Worm (Caenorhabditis elegans) whole organism, late embryonic: ENCODE measurements around the gene Y45G5AM.7.
A peak's percentile ranks its signal among the peaks of the same experiment; 100 is the strongest.
"Not testable (repeated sequence)": the region's sequence is repeated elsewhere in the genome, so short reads cannot be mapped to it uniquely, and the experiment has no call there.

Source experiments
- C08G9.2 ChIP-seq: sonication (generic microtip); optimal IDR thresholded peaks from 2 replicates; lab custom pipeline; 2016; ENCODE audit warnings: mild to moderate bottlenecking, missing genetic modification characterization, moderate library complexity, missing compliant biosample characterization
- C38D4.7 ChIP-seq: fragments of 200-800 bp; sonication (Bioruptor generic); optimal IDR thresholded peaks from 2 replicates; lab custom pipeline; 2018; ENCODE audit warnings: mild to moderate bottlenecking, missing genetic modification characterization, moderate library complexity, missing compliant biosample characterization
- F13H6.1 ChIP-seq: sonication (generic microtip); optimal IDR thresholded peaks from 2 replicates; lab custom pipeline; 2016; ENCODE audit warnings: missing genetic modification characterization, missing compliant biosample characterization
- K02D7.2 ChIP-seq: sonication (generic microtip); optimal IDR thresholded peaks from 2 replicates; lab custom pipeline; 2017; ENCODE audit warnings: mild to moderate bottlenecking, missing genetic modification characterization, missing compliant biosample characterization
- ceh-14 ChIP-seq: sonication (generic microtip); optimal IDR thresholded peaks from 2 replicates; lab custom pipeline; 2016; ENCODE audit warnings: missing genotype, missing genetic modification characterization, missing compliant biosample characterization
- ceh-19 ChIP-seq: fragments of 200-800 bp; sonication (Bioruptor generic); optimal IDR thresholded peaks from 2 replicates; lab custom pipeline; 2018; ENCODE audit warnings: mild to moderate bottlenecking, missing genetic modification characterization, missing compliant biosample characterization
- ceh-24 ChIP-seq: sonication (generic microtip); optimal IDR thresholded peaks from 2 replicates; lab custom pipeline; 2016; ENCODE audit warnings: mild to moderate bottlenecking, missing genetic modification characterization, missing compliant biosample characterization
- ceh-34 ChIP-seq: sonication (generic microtip); optimal IDR thresholded peaks from 2 replicates; lab custom pipeline; 2016; ENCODE audit warnings: mild to moderate bottlenecking, missing genetic modification characterization, missing compliant biosample characterization
- ceh-6 ChIP-seq: fragments of 200-800 bp; sonication (Bioruptor generic); optimal IDR thresholded peaks from 2 replicates; lab custom pipeline; 2018; ENCODE audit warnings: mild to moderate bottlenecking, missing genetic modification characterization, missing compliant biosample characterization
- che-1 ChIP-seq: sonication (generic microtip); optimal IDR thresholded peaks from 2 replicates; lab custom pipeline; 2016; ENCODE audit warnings: mild to moderate bottlenecking, missing genetic modification characterization, missing compliant biosample characterization
- dmd-4 ChIP-seq: sonication (generic microtip); optimal IDR thresholded peaks from 2 replicates; lab custom pipeline; 2016; ENCODE audit warnings: borderline replicate concordance, missing genetic modification characterization, missing compliant biosample characterization
- ets-4 ChIP-seq: sonication (generic microtip); optimal IDR thresholded peaks from 2 replicates; lab custom pipeline; 2016; ENCODE audit warnings: missing genetic modification characterization, missing compliant biosample characterization
- fax-1 ChIP-seq: sonication (generic microtip); optimal IDR thresholded peaks from 2 replicates; lab custom pipeline; 2016; ENCODE audit warnings: missing genotype, missing genetic modification characterization, missing compliant biosample characterization
- fkh-6 ChIP-seq: sonication (generic microtip); optimal IDR thresholded peaks from 2 replicates; lab custom pipeline; 2016; ENCODE audit warnings: missing genetic modification characterization, missing compliant biosample characterization
- hlh-30 ChIP-seq: sonication (generic microtip); optimal IDR thresholded peaks from 2 replicates; lab custom pipeline; 2017; ENCODE audit warnings: antibody characterized with exemption, missing genetic modification characterization, missing compliant biosample characterization; ENCODE audit not compliant: insufficient read depth
- hlh-6 ChIP-seq: sonication (generic microtip); optimal IDR thresholded peaks from 2 replicates; lab custom pipeline; 2016; ENCODE audit warnings: missing genotype, missing genetic modification characterization, missing compliant biosample characterization
- lim-6 ChIP-seq: sonication (generic microtip); optimal IDR thresholded peaks from 2 replicates; lab custom pipeline; 2016; ENCODE audit warnings: missing genetic modification characterization, missing compliant biosample characterization
- madf-2 ChIP-seq: sonication (generic microtip); optimal IDR thresholded peaks from 2 replicates; lab custom pipeline; 2017; ENCODE audit warnings: missing genetic modification characterization, missing compliant biosample characterization
- pax-1 ChIP-seq: fragments of 150-350 bp; optimal IDR thresholded peaks from 2 replicates; lab custom pipeline; 2014; ENCODE audit warnings: missing biosample characterization, missing genetic modification characterization
- pha-2 ChIP-seq: sonication (generic microtip); optimal IDR thresholded peaks from 2 replicates; lab custom pipeline; 2017; ENCODE audit warnings: mild to moderate bottlenecking, missing genetic modification characterization, missing compliant biosample characterization
- rnt-1 ChIP-seq: sonication (generic microtip); optimal IDR thresholded peaks from 2 replicates; lab custom pipeline; 2016; ENCODE audit warnings: missing genetic modification characterization, missing compliant biosample characterization
- sox-2 ChIP-seq: fragments of 200-800 bp; sonication (Bioruptor generic); IDR thresholded peaks from 2 replicates; pipeline ENCODE4 v1.3.6; 2022; ENCODE audit warnings: missing genetic modification reagents, missing genetic modification characterization, missing compliant biosample characterization
- sox-4 ChIP-seq: sonication (generic microtip); optimal IDR thresholded peaks from 2 replicates; lab custom pipeline; 2017; ENCODE audit warnings: mild to moderate bottlenecking, missing genetic modification characterization, inconsistent platforms, missing compliant biosample characterization
- tbx-7 ChIP-seq: sonication (generic microtip); optimal IDR thresholded peaks from 2 replicates; lab custom pipeline; 2016; ENCODE audit warnings: missing genotype, missing genetic modification characterization, missing compliant biosample characterization
- ttx-3 ChIP-seq: sonication (generic microtip); optimal IDR thresholded peaks from 2 replicates; lab custom pipeline; 2016; ENCODE audit warnings: missing genetic modification reagents, missing genetic modification characterization, missing compliant biosample characterization
- unc-3 ChIP-seq, 2 experiments: fragments of 200-800 bp in 1 of 2; sonication (Bioruptor generic) in 1 of 2; sonication (generic microtip) in 1 of 2; conservative IDR thresholded peaks in 1 of 2; optimal IDR thresholded peaks in 1 of 2; 2 replicates each; pipeline versions ENCODE4 v1.3.6 to Lab custom; 2016 to 2022; ENCODE audit warnings: missing compliant biosample characterization in 2 of 2, missing genetic modification characterization in 2 of 2, missing genetic modification reagents in 1 of 2
- unc-42 ChIP-seq: sonication (generic microtip); optimal IDR thresholded peaks from 2 replicates; lab custom pipeline; 2016; ENCODE audit warnings: missing genotype, missing genetic modification characterization, missing compliant biosample characterization
- unc-86 ChIP-seq: sonication (generic microtip); optimal IDR thresholded peaks from 2 replicates; lab custom pipeline; 2016; ENCODE audit warnings: missing genetic modification characterization, missing compliant biosample characterization
- ztf-16 ChIP-seq: sonication (generic microtip); optimal IDR thresholded peaks from 2 replicates; lab custom pipeline; 2017; ENCODE audit warnings: missing genetic modification characterization, missing compliant biosample characterization

Y45G5AM.7 gene

ce11 chrV:4170138-4170537 is at the start of gene Y45G5AM.7:
Y45G5AM.7 (minus strand) TSS chrV:4170238.
- no peak for TF ChIP-seq unc-3 (GFP tag; conservative IDR thresholded peaks at IDR 0.05; lab: Robert Waterston, UW)
- TF ChIP-seq unc-3 (tag; optimal IDR thresholded peaks at IDR 0.05; lab: Kevin White, UChicago), result no peak
- no peak for TF ChIP-seq ztf-16
- no peak for TF ChIP-seq ttx-3 (tag; lab: Kevin White, UChicago)
- no peak for TF ChIP-seq unc-86 (tag; lab: Kevin White, UChicago)
- TF ChIP-seq hlh-30 (tag; lab: Kevin White, UChicago), result no peak
- TF ChIP-seq sox-2 (GFP tag; lab: Robert Waterston, UW), result no peak
- no peak for TF ChIP-seq ceh-14
- TF ChIP-seq fkh-6 (tag; lab: Kevin White, UChicago), result no peak
- TF ChIP-seq pha-2 (tag; lab: Kevin White, UChicago), result no peak
- no peak for TF ChIP-seq K02D7.2
- no peak for TF ChIP-seq madf-2 (tag; lab: Kevin White, UChicago)
- TF ChIP-seq, all 69 proteins: peak for 0

ce11 chrV:4219342-4219741 is 49.3 kb upstream of the Y45G5AM.7 start, which contains the start of gene nlp-9:
nlp-9 (plus strand) TSS chrV:4219642.
- TF ChIP-seq ceh-24 (tag; lab: Kevin White, UChicago) (no peak), fax-1 (tag; lab: Kevin White, UChicago) (no peak), ttx-3 (tag; lab: Kevin White, UChicago) (no peak), ceh-34 (tag; lab: Kevin White, UChicago) (no peak), lim-6 (tag; lab: Kevin White, UChicago) (no peak), ceh-6 (no peak), ceh-14 (no peak), pax-1 (tag; lab: Kevin White, UChicago) (no peak)

ce11 chrV:4218268-4218667 is 48.2 kb upstream of the Y45G5AM.7 start:
- TF ChIP-seq lim-6 (tag; lab: Kevin White, UChicago) (no peak), unc-3 (GFP tag; conservative IDR thresholded peaks at IDR 0.05; lab: Robert Waterston, UW) (no peak), unc-3 (tag; optimal IDR thresholded peaks at IDR 0.05; lab: Kevin White, UChicago) (peak; percentile 5), dmd-4 (tag; lab: Kevin White, UChicago) (no peak), unc-42 (tag; lab: Kevin White, UChicago) (no peak), madf-2 (tag; lab: Kevin White, UChicago) (no peak)

- TF ChIP-seq ets-4 (tag; lab: Kevin White, UChicago), result no peak
- TF ChIP-seq rnt-1 (tag; lab: Kevin White, UChicago), result no peak
- TF ChIP-seq sox-4 (tag; lab: Kevin White, UChicago), result no peak
- no peak for TF ChIP-seq ceh-19 (GFP tag; lab: Kevin White, UChicago)
- TF ChIP-seq hlh-6 (tag; lab: Kevin White, UChicago), result no peak
- TF ChIP-seq tbx-7, result no peak
These were observed 46.9 kb upstream of the Y45G5AM.7 start for ce11 chrV:4216902-4217301.

ce11 chrV:4215856-4216255 is 45.8 kb upstream of the Y45G5AM.7 start, which contains the start of gene H43I07.4:
H43I07.4 (plus strand) TSS chrV:4216156.
- TF ChIP-seq C08G9.2, F13H6.1, che-1 (tag; lab: Kevin White, UChicago): not testable (repeated sequence)

- TF ChIP-seq C38D4.7 (GFP tag; lab: Kevin White, UChicago) (no peak), unc-42 (tag; lab: Kevin White, UChicago) (peak; percentile 54)
These were observed 41.5 kb upstream of the Y45G5AM.7 start for ce11 chrV:4211521-4211920.
